Worm (Caenorhabditis elegans): Measurements from ENCODE around the gene skat-1.
"Not testable (repeated sequence)": the region's sequence is repeated elsewhere in the genome, so short reads cannot be mapped to it uniquely, and the experiment has no call there.

skat-1 gene

ce11 chrIII:8996686-8997085 is at the start of gene skat-1:
skat-1 (minus strand) TSS chrIII:8996786.
- TF ChIP-seq dao-5 (tag; optimal IDR thresholded peaks at IDR 0.05) (no peak), W03F9.2 (tag; optimal IDR thresholded peaks at IDR 0.05) (no peak), him-1 (tag; optimal IDR thresholded peaks at IDR 0.05) (no peak)

- TF ChIP-seq W03F9.2 (tag; optimal IDR thresholded peaks at IDR 0.05): no peak
- no peak for TF ChIP-seq him-1 (tag; optimal IDR thresholded peaks at IDR 0.05)
Observed at ce11 chrIII:9045838-9046237, 49.3 kb upstream of the skat-1 start, which contains the start of gene R107.2. R107.2 (minus strand) TSS chrIII:9045938.

- TF ChIP-seq dao-5 (tag; optimal IDR thresholded peaks at IDR 0.05): no peak
Observed at ce11 chrIII:9043200-9043599, 46.6 kb upstream of the skat-1 start, which contains the start of gene nac-2. nac-2 (minus strand) TSS chrIII:9043300.

ce11 chrIII:9037658-9038057 is 41.1 kb upstream of the skat-1 start, which contains the start of gene R107.9:
R107.9 (plus strand) TSS chrIII:9037958.
- TF ChIP-seq dao-5 (tag; optimal IDR thresholded peaks at IDR 0.05): no peak
- no peak for TF ChIP-seq him-1 (tag; optimal IDR thresholded peaks at IDR 0.05)
- no peak for TF ChIP-seq W03F9.2 (tag; optimal IDR thresholded peaks at IDR 0.05)

ce11 chrIII:9035037-9035436 is 38.5 kb upstream of the skat-1 start:
- no peak for TF ChIP-seq W03F9.2 (tag; optimal IDR thresholded peaks at IDR 0.05)
- no peak for TF ChIP-seq dao-5 (tag; optimal IDR thresholded peaks at IDR 0.05)
- no peak for TF ChIP-seq him-1 (tag; optimal IDR thresholded peaks at IDR 0.05)

- TF ChIP-seq dao-5 (tag; optimal IDR thresholded peaks at IDR 0.05): no peak
- no peak for TF ChIP-seq W03F9.2 (tag; optimal IDR thresholded peaks at IDR 0.05)
- TF ChIP-seq him-1 (tag; optimal IDR thresholded peaks at IDR 0.05): no peak
Observed at ce11 chrIII:9034133-9034532, 37.5 kb upstream of the skat-1 start.

ce11 chrIII:9030818-9031217 is 34.2 kb upstream of the skat-1 start:
- TF ChIP-seq dao-5 (tag; optimal IDR thresholded peaks at IDR 0.05) (no peak), him-1 (tag; optimal IDR thresholded peaks at IDR 0.05) (no peak), W03F9.2 (tag; optimal IDR thresholded peaks at IDR 0.05) (no peak)

ce11 chrIII:9026951-9027350 is 30.4 kb upstream of the skat-1 start, which contains the start of gene F59B2.13:
F59B2.13 (minus strand) TSS chrIII:9027051.
- TF ChIP-seq W03F9.2 (tag; optimal IDR thresholded peaks at IDR 0.05): no peak
- TF ChIP-seq dao-5 (tag; optimal IDR thresholded peaks at IDR 0.05): no peak
- no peak for TF ChIP-seq him-1 (tag; optimal IDR thresholded peaks at IDR 0.05)

ce11 chrIII:9023601-9024000 is 27.0 kb upstream of the skat-1 start:
- TF ChIP-seq him-1 (tag; optimal IDR thresholded peaks at IDR 0.05): no peak
- TF ChIP-seq W03F9.2 (tag; optimal IDR thresholded peaks at IDR 0.05): no peak
- TF ChIP-seq dao-5 (tag; optimal IDR thresholded peaks at IDR 0.05): no peak

- TF ChIP-seq W03F9.2 (tag; optimal IDR thresholded peaks at IDR 0.05) (no peak), him-1 (tag; optimal IDR thresholded peaks at IDR 0.05) (no peak), dao-5 (tag; optimal IDR thresholded peaks at IDR 0.05) (no peak)
Observed at ce11 chrIII:9022535-9022934, 25.9 kb upstream of the skat-1 start, which contains the start of gene F59B2.14. F59B2.14 (minus strand) TSS chrIII:9022635.

- TF ChIP-seq dao-5 (tag; optimal IDR thresholded peaks at IDR 0.05): no peak
- no peak for TF ChIP-seq W03F9.2 (tag; optimal IDR thresholded peaks at IDR 0.05)
- TF ChIP-seq him-1 (tag; optimal IDR thresholded peaks at IDR 0.05): no peak
Observed at ce11 chrIII:9017181-9017651, 20.6 kb upstream of the skat-1 start, which contains the start of gene F59B2.12. F59B2.12 (plus strand) TSS chrIII:9017601.

- no peak for TF ChIP-seq W03F9.2 (tag; optimal IDR thresholded peaks at IDR 0.05)
- TF ChIP-seq him-1 (tag; optimal IDR thresholded peaks at IDR 0.05): no peak
- no peak for TF ChIP-seq dao-5 (tag; optimal IDR thresholded peaks at IDR 0.05)
Observed at ce11 chrIII:9012309-9012708, 15.7 kb upstream of the skat-1 start, which contains the start of gene F59B2.9. F59B2.9 (minus strand) TSS chrIII:9012409.

ce11 chrIII:9010047-9010446 is 13.5 kb upstream of the skat-1 start, which contains the start of gene F59B2.8:
F59B2.8 (minus strand) TSS chrIII:9010197.
- TF ChIP-seq W03F9.2 (tag; optimal IDR thresholded peaks at IDR 0.05): no peak
- TF ChIP-seq dao-5 (tag; optimal IDR thresholded peaks at IDR 0.05): no peak
- no peak for TF ChIP-seq him-1 (tag; optimal IDR thresholded peaks at IDR 0.05)

ce11 chrIII:9007183-9007582 is 10.6 kb upstream of the skat-1 start:
- TF ChIP-seq dao-5 (tag; optimal IDR thresholded peaks at IDR 0.05) (no peak), him-1 (tag; optimal IDR thresholded peaks at IDR 0.05) (no peak), W03F9.2 (tag; optimal IDR thresholded peaks at IDR 0.05) (no peak)

- not testable (repeated sequence) for TF ChIP-seq dao-5, W03F9.2, him-1 (tag; optimal IDR thresholded peaks at IDR 0.05)
Observed at ce11 chrIII:9005905-9006372, 9.4 kb upstream of the skat-1 start, which contains the start of gene rab-6.1. rab-6.1 (minus strand) TSS chrIII:9005955.
